Fruit fly (Drosophila melanogaster) whole organism: Measurements from ENCODE around the gene CG31797.

ENCODE experiments used
- CG8478 ChIP-seq: fragments of >200 bp; optimal IDR thresholded peaks from 2 replicates; lab custom pipeline; 2018; ENCODE audit warnings: inconsistent platforms
- Dll ChIP-seq: fragments of >200 bp; optimal IDR thresholded peaks from 2 replicates; lab custom pipeline; 2017
- EcR ChIP-seq, 2 experiments: fragments of >200 bp; optimal IDR thresholded peaks; 2 replicates each; lab custom pipeline; 2017; ENCODE audit warnings: missing biosample characterization in 2 of 2, missing genetic modification characterization in 2 of 2, missing genetic modification reagents in 2 of 2
- pan ChIP-seq: fragments of >200 bp; optimal IDR thresholded peaks from 2 replicates; lab custom pipeline; 2017
- psq ChIP-seq: fragments of >200 bp; optimal IDR thresholded peaks from 2 replicates; lab custom pipeline; 2017
- usp ChIP-seq: fragments of >200 bp; optimal IDR thresholded peaks from 2 replicates; lab custom pipeline; 2017; ENCODE audit warnings: missing biosample characterization, missing genetic modification characterization, mixed read lengths

CG31797 gene

dm6 chr2L:19217933-19218332 lies 44.1 kb downstream of the CG31797 start:
- TF ChIP-seq pan (lab: Kevin White, UChicago), result no peak
- TF ChIP-seq usp (GFP tag; lab: Kevin White, UChicago), result no peak
- TF ChIP-seq Dll (lab: Kevin White, UChicago), result no peak
- no peak for TF ChIP-seq CG8478 (lab: Kevin White, UChicago)
- no peak for TF ChIP-seq EcR (GFP tag; optimal IDR thresholded peaks at IDR 0.05; lab: Kevin White, UChicago)
- no peak for TF ChIP-seq psq (lab: Kevin White, UChicago)

dm6 chr2L:19212401-19212800 lies 49.6 kb downstream of the CG31797 start:
- no peak for TF ChIP-seq psq (lab: Kevin White, UChicago)
- TF ChIP-seq usp (GFP tag; lab: Kevin White, UChicago), result no peak
- TF ChIP-seq CG8478 (lab: Kevin White, UChicago), result no peak
- no peak for TF ChIP-seq pan (lab: Kevin White, UChicago)
- TF ChIP-seq EcR (GFP tag; optimal IDR thresholded peaks at IDR 0.05; lab: Kevin White, UChicago), result no peak
- no peak for TF ChIP-seq Dll (lab: Kevin White, UChicago)
